Fruit fly (Drosophila melanogaster): ENCODE measurements around the gene Fum3.

- TF ChIP-seq CG10669 (GFP tag; optimal IDR thresholded peaks at IDR 0.05) (no peak), CG6163 (GFP tag; IDR thresholded peaks at IDR 0.05) (no peak), Sox15 (GFP tag; optimal IDR thresholded peaks at IDR 0.05) (no peak), CG3032 (tag; optimal IDR thresholded peaks at IDR 0.05) (no peak), pdm3 (GFP tag; optimal IDR thresholded peaks at IDR 0.05) (no peak), topi (GFP tag; optimal IDR thresholded peaks at IDR 0.05) (no peak), CG16779 (tag; optimal IDR thresholded peaks at IDR 0.05) (no peak), Ets96B (tag; optimal IDR thresholded peaks at IDR 0.05) (no peak), OdsH (GFP tag; optimal IDR thresholded peaks at IDR 0.05) (no peak), acj6 (GFP tag; optimal IDR thresholded peaks at IDR 0.05) (no peak), Ets21C (GFP tag; optimal IDR thresholded peaks at IDR 0.05) (no peak), CG4318 (GFP tag; optimal IDR thresholded peaks at IDR 0.05) (no peak), CG31627 (GFP tag; optimal IDR thresholded peaks at IDR 0.05) (no peak), Eip75B (GFP tag; optimal IDR thresholded peaks at IDR 0.05) (no peak)
Observed at dm6 chr3L:11458370-11458769, 7.3 kb downstream of the Fum3 start, which contains the start of the genes CG12289 and CG7551.
